Worm (Caenorhabditis elegans) whole organism, L1 larva: ENCODE measurements around the gene B0280.11.

Source experiments
- C04F5.9 ChIP-seq: sonication (generic microtip); optimal IDR thresholded peaks from 2 replicates; lab custom pipeline; 2016; ENCODE audit warnings: missing genetic modification characterization, missing compliant biosample characterization
- C34B4.2 ChIP-seq: sonication (generic microtip); optimal IDR thresholded peaks from 2 replicates; lab custom pipeline; 2017; ENCODE audit warnings: mild to moderate bottlenecking, missing genetic modification characterization, missing compliant biosample characterization
- Y116A8C.19 ChIP-seq: sonication (generic microtip); optimal IDR thresholded peaks from 2 replicates; lab custom pipeline; 2016; ENCODE audit warnings: missing compliant biosample characterization, missing genetic modification characterization, borderline replicate concordance
- alr-1 ChIP-seq: fragments of 200-800 bp; sonication (Bioruptor generic); optimal IDR thresholded peaks from 2 replicates; lab custom pipeline; 2018; ENCODE audit warnings: borderline replicate concordance, mild to moderate bottlenecking, missing genetic modification characterization, missing compliant biosample characterization
- aly-2 ChIP-seq: fragments of 150-350 bp; optimal IDR thresholded peaks from 2 replicates; lab custom pipeline; 2014; ENCODE audit warnings: missing biosample characterization, missing genetic modification characterization
- ama-1 ChIP-seq: fragments of 150-350 bp; optimal IDR thresholded peaks from 2 replicates; lab custom pipeline; 2014
- blmp-1 ChIP-seq: fragments of 150-350 bp; optimal IDR thresholded peaks from 2 replicates; lab custom pipeline; 2014; ENCODE audit warnings: missing biosample characterization, missing genetic modification characterization
- ceh-63 ChIP-seq: fragments of 200-800 bp; sonication (Bioruptor generic); optimal IDR thresholded peaks from 2 replicates; lab custom pipeline; 2018; ENCODE audit warnings: mild to moderate bottlenecking, missing genetic modification characterization, missing compliant biosample characterization
- ceh-8 ChIP-seq: fragments of 200-800 bp; sonication (Bioruptor generic); optimal IDR thresholded peaks from 2 replicates; lab custom pipeline; 2018; ENCODE audit warnings: mild to moderate bottlenecking, missing genetic modification characterization, moderate library complexity, missing compliant biosample characterization
- ceh-82 ChIP-seq, 3 experiments: fragments of 150-350 bp in 1 of 3; sonication (generic microtip) in 2 of 3; optimal IDR thresholded peaks; 2 replicates each; lab custom pipeline; 2014 to 2017; ENCODE audit warnings: missing biosample characterization in 3 of 3, missing genetic modification characterization in 3 of 3
- ceh-88 ChIP-seq: fragments of 200-800 bp; sonication (Bioruptor generic); IDR thresholded peaks from 2 replicates; pipeline ENCODE4 v1.3.6; 2022; ENCODE audit warnings: missing genetic modification characterization, missing compliant biosample characterization
- ceh-90 ChIP-seq: sonication (generic microtip); optimal IDR thresholded peaks from 2 replicates; lab custom pipeline; 2016; ENCODE audit warnings: missing genetic modification characterization, missing compliant biosample characterization
- ces-1 ChIP-seq: fragments of 150-350 bp; optimal IDR thresholded peaks from 2 replicates; lab custom pipeline; 2014; ENCODE audit warnings: missing biosample characterization, missing genetic modification reagents, missing genetic modification characterization
- dpl-1 ChIP-seq, 3 experiments: fragments of 150-350 bp in 2 of 3; sonication (generic microtip) in 1 of 3; optimal IDR thresholded peaks; 2 replicates each; lab custom pipeline; 2014 to 2017; ENCODE audit warnings: missing biosample characterization in 3 of 3, missing genetic modification characterization in 3 of 3, missing genetic modification reagents in 3 of 3
- efl-1 ChIP-seq, 4 experiments: fragments of 150-350 bp; optimal IDR thresholded peaks in 3 of 4; peaks in 1 of 4; 1 replicate in 1 of 4; 2 replicates in 3 of 4; lab custom pipeline; 2014; ENCODE audit warnings: missing biosample characterization in 2 of 4, missing genetic modification characterization in 2 of 4, missing genetic modification reagents in 2 of 4
- egl-13 ChIP-seq: sonication (generic microtip); optimal IDR thresholded peaks from 2 replicates; lab custom pipeline; 2016; ENCODE audit warnings: missing genotype, missing genetic modification reagents, missing genetic modification characterization, missing compliant biosample characterization
- egl-27 ChIP-seq, 2 experiments: fragments of 150-350 bp in 1 of 2; sonication (generic microtip); optimal IDR thresholded peaks; 3 replicates each; lab custom pipeline; 2017 to 2018; ENCODE audit warnings: missing biosample characterization in 2 of 2, missing genetic modification characterization in 2 of 2, missing genetic modification reagents in 2 of 2
- ets-5 ChIP-seq: fragments of 200-800 bp; sonication (Bioruptor generic); IDR thresholded peaks from 2 replicates; pipeline ENCODE4 v1.3.6; 2022; ENCODE audit warnings: missing genetic modification characterization, missing compliant biosample characterization
- grh-1 ChIP-seq: fragments of 200-800 bp; sonication (Bioruptor generic); IDR thresholded peaks from 2 replicates; pipeline ENCODE4 v1.3.6; 2022; ENCODE audit warnings: missing genetic modification reagents, missing genetic modification characterization, missing compliant biosample characterization
- hlh-17 ChIP-seq: fragments of 200-800 bp; sonication (Bioruptor generic); optimal IDR thresholded peaks from 2 replicates; lab custom pipeline; 2018; ENCODE audit warnings: missing genetic modification characterization, mild to moderate bottlenecking, missing compliant biosample characterization, moderate library complexity, borderline replicate concordance
- hlh-4 ChIP-seq: sonication (generic microtip); optimal IDR thresholded peaks from 2 replicates; lab custom pipeline; 2016; ENCODE audit warnings: mild to moderate bottlenecking, missing genetic modification characterization, missing compliant biosample characterization
- hpl-2 ChIP-seq: fragments of 150-350 bp; optimal IDR thresholded peaks from 2 replicates; lab custom pipeline; 2014; ENCODE audit warnings: missing biosample characterization, missing genetic modification reagents, missing genetic modification characterization
- irx-1 ChIP-seq: sonication (generic microtip); optimal IDR thresholded peaks from 2 replicates; lab custom pipeline; 2016; ENCODE audit warnings: missing genetic modification characterization, missing compliant biosample characterization
- isw-1 ChIP-seq: fragments of 200-800 bp; sonication (Bioruptor generic); IDR thresholded peaks from 2 replicates; pipeline ENCODE4 v1.3.6; 2022; ENCODE audit warnings: missing genetic modification characterization, missing compliant biosample characterization
- lin-13 ChIP-seq: fragments of 150-350 bp; optimal IDR thresholded peaks from 2 replicates; lab custom pipeline; 2014; ENCODE audit warnings: missing biosample characterization, missing genetic modification reagents, missing genetic modification characterization
- lin-14 ChIP-seq: fragments of 200-800 bp; sonication (Bioruptor generic); optimal IDR thresholded peaks from 2 replicates; lab custom pipeline; 2018; ENCODE audit warnings: mild to moderate bottlenecking, missing genetic modification characterization, moderate library complexity, missing compliant biosample characterization
- lin-15B ChIP-seq: fragments of 150-350 bp; sonication (generic microtip); optimal IDR thresholded peaks from 3 replicates; lab custom pipeline; 2014; ENCODE audit warnings: missing biosample characterization, missing genetic modification characterization
- lsy-2 ChIP-seq, 2 experiments: fragments of 150-350 bp; optimal IDR thresholded peaks; 2 replicates each; lab custom pipeline; 2014; ENCODE audit warnings: missing biosample characterization in 2 of 2, missing genetic modification characterization in 2 of 2
- mef-2 ChIP-seq: fragments of 150-350 bp; optimal IDR thresholded peaks from 2 replicates; lab custom pipeline; 2014; ENCODE audit warnings: missing biosample characterization, missing genetic modification characterization
- mep-1 ChIP-seq: fragments of 150-350 bp; optimal IDR thresholded peaks from 2 replicates; lab custom pipeline; 2014; ENCODE audit warnings: missing biosample characterization, missing genetic modification characterization
- nhr-11 ChIP-seq: fragments of 150-350 bp; optimal IDR thresholded peaks from 2 replicates; lab custom pipeline; 2014; ENCODE audit warnings: missing biosample characterization, missing genetic modification characterization
- nhr-12 ChIP-seq: sonication (generic microtip); optimal IDR thresholded peaks from 2 replicates; lab custom pipeline; 2017; ENCODE audit warnings: missing biosample characterization, missing genetic modification characterization
- nhr-19 ChIP-seq: fragments of 200-800 bp; sonication (Bioruptor generic); conservative IDR thresholded peaks from 2 replicates; pipeline ENCODE4 v1.3.6; 2022; ENCODE audit warnings: missing genetic modification characterization, missing compliant biosample characterization
- nhr-28 ChIP-seq: fragments of 150-350 bp; optimal IDR thresholded peaks from 2 replicates; lab custom pipeline; 2014; ENCODE audit warnings: missing biosample characterization, missing genetic modification characterization
- nhr-76 ChIP-seq: sonication (generic microtip); optimal IDR thresholded peaks from 2 replicates; lab custom pipeline; 2017; ENCODE audit warnings: missing biosample characterization, missing genetic modification characterization
- nhr-84 ChIP-seq: sonication (generic microtip); optimal IDR thresholded peaks from 2 replicates; lab custom pipeline; 2017; ENCODE audit warnings: missing biosample characterization, missing genetic modification characterization
- nhr-90 ChIP-seq: sonication (generic microtip); optimal IDR thresholded peaks from 2 replicates; lab custom pipeline; 2016; ENCODE audit warnings: mild to moderate bottlenecking, missing genetic modification characterization, missing compliant biosample characterization; ENCODE audit not compliant: poor library complexity
- pag-3 ChIP-seq: sonication (generic microtip); optimal IDR thresholded peaks from 2 replicates; lab custom pipeline; 2017; ENCODE audit warnings: missing genetic modification characterization, mild to moderate bottlenecking, missing compliant biosample characterization, antibody characterized with exemption, borderline replicate concordance; ENCODE audit not compliant: insufficient read depth
- rnt-1 ChIP-seq: sonication (generic microtip); optimal IDR thresholded peaks from 2 replicates; lab custom pipeline; 2016; ENCODE audit warnings: mild to moderate bottlenecking, missing genetic modification characterization, moderate library complexity, missing compliant biosample characterization
- skn-1 ChIP-seq: fragments of 150-350 bp; optimal IDR thresholded peaks from 2 replicates; lab custom pipeline; 2014; ENCODE audit warnings: missing biosample characterization, missing genetic modification characterization
- snpc-4 ChIP-seq: fragments of 150-350 bp; optimal IDR thresholded peaks from 2 replicates; lab custom pipeline; 2014; ENCODE audit warnings: missing biosample characterization, missing genetic modification characterization
- sox-4 ChIP-seq: sonication (generic microtip); optimal IDR thresholded peaks from 2 replicates; lab custom pipeline; 2016; ENCODE audit warnings: missing genetic modification characterization, missing compliant biosample characterization
- sup-37 ChIP-seq: fragments of 200-800 bp; sonication (Bioruptor generic); optimal IDR thresholded peaks from 2 replicates; lab custom pipeline; 2018; ENCODE audit warnings: mild to moderate bottlenecking, missing genetic modification characterization, missing compliant biosample characterization
- swsn-7 ChIP-seq: sonication (generic microtip); optimal IDR thresholded peaks from 2 replicates; lab custom pipeline; 2016; ENCODE audit warnings: missing genetic modification characterization, missing compliant biosample characterization
- tbx-2 ChIP-seq: sonication (generic microtip); optimal IDR thresholded peaks from 2 replicates; lab custom pipeline; 2016; ENCODE audit warnings: missing genetic modification characterization, missing compliant biosample characterization
- tlp-1 ChIP-seq: fragments of 150-350 bp; optimal IDR thresholded peaks from 2 replicates; lab custom pipeline; 2014; ENCODE audit warnings: missing biosample characterization, missing genetic modification characterization
- unc-30 ChIP-seq: sonication (generic microtip); optimal IDR thresholded peaks from 2 replicates; lab custom pipeline; 2017; ENCODE audit warnings: missing biosample characterization, missing genetic modification characterization
- unc-86 ChIP-seq: sonication (generic microtip); optimal IDR thresholded peaks from 2 replicates; lab custom pipeline; 2016; ENCODE audit warnings: missing genetic modification characterization, missing compliant biosample characterization
- xbp-1 ChIP-seq: sonication (generic microtip); optimal IDR thresholded peaks from 2 replicates; lab custom pipeline; 2016; ENCODE audit warnings: missing genetic modification characterization, missing compliant biosample characterization
- zag-1 ChIP-seq: fragments of 150-350 bp; optimal IDR thresholded peaks from 2 replicates; lab custom pipeline; 2014; ENCODE audit warnings: missing biosample characterization, missing genetic modification characterization
- zip-4 ChIP-seq: fragments of 200-800 bp; sonication (Bioruptor generic); optimal IDR thresholded peaks from 2 replicates; lab custom pipeline; 2018; ENCODE audit warnings: mild to moderate bottlenecking, missing genetic modification characterization, moderate library complexity, missing compliant biosample characterization
- ztf-11 ChIP-seq, 2 experiments: sonication (generic microtip); optimal IDR thresholded peaks; 2 replicates each; lab custom pipeline; 2016 to 2017; ENCODE audit warnings: missing genetic modification characterization in 2 of 2, missing biosample characterization in 1 of 2, missing compliant biosample characterization in 1 of 2
- ztf-4 ChIP-seq: fragments of 150-350 bp; optimal IDR thresholded peaks from 2 replicates; lab custom pipeline; 2014; ENCODE audit warnings: missing biosample characterization, missing genetic modification characterization

Gene B0280.11

ce11 chrIII:7142172-7142601, 4.1 kb upstream of the B0280.11 start (continued):
- TF ChIP-seq alr-1 (tag; lab: Kevin White, UChicago), result no peak
- TF ChIP-seq ceh-90, result no peak
- TF ChIP-seq grh-1 (GFP tag; lab: Robert Waterston, UW), result no peak; the same call in 1 of the 2 replicates
- peak; percentile 3 for TF ChIP-seq xbp-1 (tag; lab: Kevin White, UChicago)
- TF ChIP-seq Y116A8C.19 (tag; lab: Kevin White, UChicago), result no peak
- 0 out of 2 replicates have a peak, but pooled peaks have one; percentile 29 for TF ChIP-seq ceh-88
- peak in 1 of 2 experiments; percentile 41 for TF ChIP-seq efl-1 (optimal IDR thresholded peaks at IDR 0.05; lab: Kevin White, UChicago)
- TF ChIP-seq efl-1 (GFP tag; optimal IDR thresholded peaks at IDR 0.05 in 1 of 2; lab: Kevin White, UChicago), result peak in 1 of 2 experiments; percentile 50
- no peak for TF ChIP-seq lin-15B
- TF ChIP-seq sox-4, result no peak
- TF ChIP-seq egl-13 (tag; lab: Kevin White, UChicago), result no peak
- no peak for TF ChIP-seq ztf-4 (tag; lab: Kevin White, UChicago)
- TF ChIP-seq ceh-8, result no peak
- no peak for TF ChIP-seq unc-86 (tag; lab: Kevin White, UChicago)
- TF ChIP-seq nhr-11, result no peak
- no peak for TF ChIP-seq ceh-82 (tag; optimal IDR thresholded peaks at IDR 0.05; lab: Kevin White, UChicago)
- no peak for TF ChIP-seq isw-1 (GFP tag; lab: Robert Waterston, UW)
- TF ChIP-seq C04F5.9 (tag; lab: Kevin White, UChicago), result no peak
- TF ChIP-seq ets-5 (GFP tag; lab: Robert Waterston, UW), result no peak
- TF ChIP-seq snpc-4 (tag; lab: Kevin White, UChicago), result peak; percentile 96
- TF ChIP-seq tlp-1 (tag; lab: Kevin White, UChicago), result no peak
- TF ChIP-seq egl-27 (tag; optimal IDR thresholded peaks at IDR 0.05; lab: Kevin White, UChicago), result peak in 1 of 2 experiments; percentile 12
- no peak for TF ChIP-seq ztf-11 (tag; optimal IDR thresholded peaks at IDR 0.05; lab: Kevin White, UChicago)
- no peak for TF ChIP-seq pag-3
- no peak for TF ChIP-seq hlh-17 (GFP tag; lab: Kevin White, UChicago)
- TF ChIP-seq swsn-7 (tag; lab: Kevin White, UChicago), result peak; percentile 56
- no peak for TF ChIP-seq unc-30 (tag; lab: Kevin White, UChicago)
- TF ChIP-seq nhr-28 (tag; lab: Kevin White, UChicago), result no peak
- no peak for TF ChIP-seq irx-1
- no peak for TF ChIP-seq nhr-76
- TF ChIP-seq lin-14 (GFP tag; lab: Kevin White, UChicago), result peak; percentile 35
- TF ChIP-seq blmp-1 (tag; lab: Kevin White, UChicago), result no peak
- TF ChIP-seq nhr-12, result no peak
- peak; percentile 33 for TF ChIP-seq rnt-1
- no peak for TF ChIP-seq mep-1 (tag; lab: Kevin White, UChicago)
- TF ChIP-seq ceh-63 (GFP tag; lab: Kevin White, UChicago), result no peak
- TF ChIP-seq dpl-1 (GFP tag; optimal IDR thresholded peaks at IDR 0.05; lab: Kevin White, UChicago), result no peak
- no peak for TF ChIP-seq sup-37 (GFP tag; lab: Kevin White, UChicago)
- peak; percentile 42 for TF ChIP-seq ama-1 (lab: Kevin White, UChicago)
- no peak for TF ChIP-seq C34B4.2 (tag; lab: Kevin White, UChicago)
- peak; percentile 32 for TF ChIP-seq zip-4 (GFP tag; lab: Kevin White, UChicago)
- TF ChIP-seq lsy-2 (tag; optimal IDR thresholded peaks at IDR 0.05; lab: Kevin White, UChicago), result peak in 1 of 2 experiments; percentile 30
- TF ChIP-seq nhr-90 (tag; lab: Kevin White, UChicago), result peak; percentile 78
- no peak for TF ChIP-seq mef-2
- TF ChIP-seq zag-1 (tag; lab: Kevin White, UChicago), result no peak
- TF ChIP-seq nhr-19 (GFP tag; lab: Robert Waterston, UW), result peak; percentile 67
- no peak for TF ChIP-seq lin-13
- TF ChIP-seq hlh-4, result no peak
- no peak for TF ChIP-seq ces-1 (GFP tag; lab: Kevin White, UChicago)
- no peak for TF ChIP-seq tbx-2 (tag; lab: Kevin White, UChicago)
- no peak for TF ChIP-seq skn-1 (tag; lab: Kevin White, UChicago)
- no peak for TF ChIP-seq hpl-2
- TF ChIP-seq aly-2 (tag; lab: Kevin White, UChicago), result no peak
- TF ChIP-seq nhr-84, result no peak
